Worm (Caenorhabditis elegans) whole organism, midembryonic: Measurements from ENCODE around the gene C50D2.7.

ENCODE experiments used
- T22C8.4 ChIP-seq: fragments of 200-800 bp; sonication (Bioruptor generic); IDR thresholded peaks from 2 replicates; pipeline ENCODE4 v1.3.6; 2022; ENCODE audit warnings: missing genetic modification characterization, missing compliant biosample characterization
- cog-1 ChIP-seq: sonication (generic microtip); optimal IDR thresholded peaks from 2 replicates; lab custom pipeline; 2016; ENCODE audit warnings: missing genetic modification characterization, missing compliant biosample characterization
- flt-1 ChIP-seq: fragments of 200-800 bp; sonication (Bioruptor generic); IDR thresholded peaks from 2 replicates; pipeline ENCODE4 v1.3.6; 2022; ENCODE audit warnings: missing genetic modification characterization, missing compliant biosample characterization
- klf-2 ChIP-seq: fragments of 200-800 bp; sonication (Bioruptor generic); conservative IDR thresholded peaks from 2 replicates; pipeline ENCODE4 v1.3.6; 2022; ENCODE audit warnings: missing genetic modification reagents, missing genetic modification characterization, missing compliant biosample characterization
- med-1 ChIP-seq: sonication (generic microtip); optimal IDR thresholded peaks from 2 replicates; lab custom pipeline; 2017; ENCODE audit warnings: missing genetic modification characterization, mild to moderate bottlenecking, missing compliant biosample characterization, antibody characterized with exemption, missing genetic modification reagents; ENCODE audit not compliant: insufficient read depth
- tab-1 ChIP-seq: fragments of 200-800 bp; sonication (Bioruptor generic); IDR thresholded peaks from 2 replicates; pipeline ENCODE4 v1.3.6; 2022; ENCODE audit warnings: missing genetic modification characterization, missing compliant biosample characterization
- ztf-23 ChIP-seq: fragments of 200-800 bp; sonication (Bioruptor generic); IDR thresholded peaks from 2 replicates; pipeline ENCODE4 v1.3.6; 2022; ENCODE audit warnings: missing genetic modification reagents, missing genetic modification characterization, missing compliant biosample characterization
- ztf-29 ChIP-seq: fragments of 200-800 bp; sonication (Bioruptor generic); IDR thresholded peaks from 2 replicates; pipeline ENCODE4 v1.3.6; 2022; ENCODE audit warnings: missing genetic modification reagents, missing genetic modification characterization, missing compliant biosample characterization

- no peak for TF ChIP-seq med-1 (GFP tag; lab: Kevin White, UChicago)
- TF ChIP-seq ztf-29 (GFP tag; lab: Robert Waterston, UW), result no peak
- TF ChIP-seq flt-1 (GFP tag; lab: Robert Waterston, UW), result no peak
- no peak for TF ChIP-seq klf-2
- TF ChIP-seq cog-1 (tag; lab: Kevin White, UChicago), result no peak
- no peak for TF ChIP-seq ztf-23 (GFP tag; lab: Robert Waterston, UW)
- TF ChIP-seq tab-1 (GFP tag; lab: Robert Waterston, UW), result no peak
- no peak for TF ChIP-seq T22C8.4 (GFP tag; lab: Robert Waterston, UW)
Measured at ce11 chrII:44740-45139, 50.3 kb downstream of the C50D2.7 start, which contains the start of gene rpoa-49.
